Worm (Caenorhabditis elegans) whole organism, L3 larva: ENCODE data around the gene F32H5.3.

Experiments
- R02D3.7 ChIP-seq: fragments of 150-350 bp; optimal IDR thresholded peaks from 2 replicates; lab custom pipeline; 2014; ENCODE audit warnings: missing biosample characterization, missing genetic modification characterization
- ZK546.5 ChIP-seq: sonication (generic microtip); optimal IDR thresholded peaks from 2 replicates; lab custom pipeline; 2017; ENCODE audit warnings: missing biosample characterization, missing genetic modification characterization
- aly-2 ChIP-seq: fragments of 150-350 bp; optimal IDR thresholded peaks from 2 replicates; lab custom pipeline; 2014; ENCODE audit warnings: missing biosample characterization, missing genetic modification characterization
- ama-1 ChIP-seq: fragments of 150-350 bp; optimal IDR thresholded peaks from 2 replicates; lab custom pipeline; 2018
- ceh-28 ChIP-seq: fragments of 150-350 bp; optimal IDR thresholded peaks from 2 replicates; lab custom pipeline; 2014; ENCODE audit warnings: missing biosample characterization, missing genetic modification reagents, missing genetic modification characterization
- ceh-82 ChIP-seq: fragments of 150-350 bp; optimal IDR thresholded peaks from 2 replicates; lab custom pipeline; 2014; ENCODE audit warnings: missing biosample characterization, missing genetic modification characterization
- daf-12 ChIP-seq: fragments of 150-350 bp; optimal IDR thresholded peaks from 2 replicates; lab custom pipeline; 2014; ENCODE audit warnings: missing biosample characterization, missing genetic modification reagents, missing genetic modification characterization
- egl-27 ChIP-seq: sonication (generic microtip); optimal IDR thresholded peaks from 4 replicates; lab custom pipeline; 2017; ENCODE audit warnings: missing biosample characterization, missing genetic modification reagents, missing genetic modification characterization
- egl-5 ChIP-seq: fragments of 150-350 bp; optimal IDR thresholded peaks from 2 replicates; lab custom pipeline; 2017; ENCODE audit warnings: missing biosample characterization, missing genetic modification reagents, missing genetic modification characterization, inconsistent platforms
- elt-1 ChIP-seq: fragments of 150-350 bp; optimal IDR thresholded peaks from 2 replicates; lab custom pipeline; 2014; ENCODE audit warnings: missing biosample characterization, missing genetic modification characterization
- elt-2 ChIP-seq: sonication (generic microtip); optimal IDR thresholded peaks from 2 replicates; lab custom pipeline; 2016; ENCODE audit warnings: missing genetic modification reagents, mild to moderate bottlenecking, missing genetic modification characterization, missing compliant biosample characterization
- elt-3 ChIP-seq, 3 experiments: fragments of 150-350 bp in 1 of 3; sonication (generic microtip) in 2 of 3; optimal IDR thresholded peaks; 2 replicates in 2 of 3; 4 replicates in 1 of 3; lab custom pipeline; 2014 to 2017; ENCODE audit warnings: missing biosample characterization in 3 of 3, missing genetic modification characterization in 3 of 3
- eor-1 ChIP-seq, 2 experiments: fragments of 150-350 bp; optimal IDR thresholded peaks; 2 replicates each; lab custom pipeline; 2014 to 2018; ENCODE audit warnings: missing biosample characterization in 2 of 2, missing genetic modification characterization in 2 of 2
- fkh-10 ChIP-seq: sonication (generic microtip); optimal IDR thresholded peaks from 2 replicates; lab custom pipeline; 2017; ENCODE audit warnings: missing biosample characterization, missing genetic modification reagents, missing genetic modification characterization
- fkh-2 ChIP-seq: fragments of 150-350 bp; optimal IDR thresholded peaks from 2 replicates; lab custom pipeline; 2014; ENCODE audit warnings: missing biosample characterization, missing genetic modification reagents, missing genetic modification characterization
- fos-1 ChIP-seq: fragments of 150-350 bp; optimal IDR thresholded peaks from 2 replicates; lab custom pipeline; 2014; ENCODE audit warnings: missing biosample characterization, missing genetic modification characterization
- hmg-11 ChIP-seq: sonication (generic microtip); optimal IDR thresholded peaks from 2 replicates; lab custom pipeline; 2016; ENCODE audit warnings: missing genetic modification characterization, missing compliant biosample characterization
- jun-1 ChIP-seq: fragments of 150-350 bp; optimal IDR thresholded peaks from 2 replicates; lab custom pipeline; 2014; ENCODE audit warnings: missing biosample characterization, missing genetic modification reagents, missing genetic modification characterization
- lin-15B ChIP-seq: fragments of 150-350 bp; optimal IDR thresholded peaks from 2 replicates; lab custom pipeline; 2014; ENCODE audit warnings: missing biosample characterization, missing genetic modification characterization
- lin-39 ChIP-seq: fragments of 150-350 bp; optimal IDR thresholded peaks from 2 replicates; lab custom pipeline; 2018; ENCODE audit warnings: missing biosample characterization, missing genetic modification reagents, missing genetic modification characterization
- lsy-12 ChIP-seq: sonication (generic microtip); optimal IDR thresholded peaks from 2 replicates; lab custom pipeline; 2016; ENCODE audit warnings: mild to moderate bottlenecking, missing genetic modification characterization, missing compliant biosample characterization
- mml-1 ChIP-seq: fragments of 150-350 bp; sonication (generic microtip); optimal IDR thresholded peaks from 3 replicates; lab custom pipeline; 2014; ENCODE audit warnings: missing biosample characterization, missing genetic modification characterization
- nfya-1 ChIP-seq: sonication (generic microtip); optimal IDR thresholded peaks from 2 replicates; lab custom pipeline; 2017; ENCODE audit warnings: missing genetic modification characterization, mild to moderate bottlenecking, missing compliant biosample characterization, antibody characterized with exemption, moderate library complexity; ENCODE audit not compliant: insufficient read depth
- nhr-11 ChIP-seq: fragments of 150-350 bp; optimal IDR thresholded peaks from 2 replicates; lab custom pipeline; 2014; ENCODE audit warnings: missing biosample characterization, missing genetic modification characterization
- nhr-23 ChIP-seq: fragments of 150-350 bp; optimal IDR thresholded peaks from 2 replicates; lab custom pipeline; 2014; ENCODE audit warnings: missing biosample characterization, missing genetic modification reagents, missing genetic modification characterization
- nhr-25 ChIP-seq: sonication (generic microtip); optimal IDR thresholded peaks from 2 replicates; lab custom pipeline; 2017; ENCODE audit warnings: missing biosample characterization, missing genetic modification characterization
- nhr-28 ChIP-seq: fragments of 150-350 bp; optimal IDR thresholded peaks from 2 replicates; lab custom pipeline; 2014; ENCODE audit warnings: missing biosample characterization, missing genetic modification characterization
- nhr-43 ChIP-seq: sonication (generic microtip); optimal IDR thresholded peaks from 2 replicates; lab custom pipeline; 2016; ENCODE audit warnings: mild to moderate bottlenecking, missing genetic modification characterization, missing compliant biosample characterization; ENCODE audit not compliant: poor library complexity, severe bottlenecking
- nhr-76 ChIP-seq: fragments of 150-350 bp; sonication (generic microtip); optimal IDR thresholded peaks from 5 replicates; lab custom pipeline; 2014; ENCODE audit warnings: missing biosample characterization, missing genetic modification characterization
- nhr-77 ChIP-seq: fragments of 150-350 bp; optimal IDR thresholded peaks from 2 replicates; lab custom pipeline; 2014; ENCODE audit warnings: missing biosample characterization, missing genetic modification characterization
- pha-4 ChIP-seq: fragments of 150-350 bp; optimal IDR thresholded peaks from 2 replicates; lab custom pipeline; 2014; ENCODE audit warnings: missing biosample characterization, missing genetic modification reagents, missing genetic modification characterization
- pqm-1 ChIP-seq: fragments of 150-350 bp; optimal IDR thresholded peaks from 2 replicates; lab custom pipeline; 2017; ENCODE audit warnings: missing biosample characterization, missing genetic modification characterization, inconsistent platforms
- skn-1 ChIP-seq: fragments of 150-350 bp; optimal IDR thresholded peaks from 2 replicates; lab custom pipeline; 2014; ENCODE audit warnings: missing biosample characterization, missing genetic modification characterization
- snpc-4 ChIP-seq: fragments of 150-350 bp; optimal IDR thresholded peaks from 2 replicates; lab custom pipeline; 2014; ENCODE audit warnings: missing biosample characterization, missing genetic modification characterization
- tbx-2 ChIP-seq: sonication (generic microtip); optimal IDR thresholded peaks from 2 replicates; lab custom pipeline; 2016; ENCODE audit warnings: mild to moderate bottlenecking, missing genetic modification characterization, missing compliant biosample characterization
- unc-39 ChIP-seq: sonication (generic microtip); optimal IDR thresholded peaks from 4 replicates; lab custom pipeline; 2017; ENCODE audit warnings: missing biosample characterization, missing genetic modification characterization
- unc-62 ChIP-seq: fragments of 150-350 bp; sonication (generic microtip); optimal IDR thresholded peaks from 4 replicates; lab custom pipeline; 2014; ENCODE audit warnings: missing biosample characterization, missing genetic modification reagents, missing genetic modification characterization
- ztf-11 ChIP-seq: fragments of 150-350 bp; optimal IDR thresholded peaks from 2 replicates; lab custom pipeline; 2014; ENCODE audit warnings: missing biosample characterization, missing genetic modification characterization
- ztf-4 ChIP-seq: fragments of 150-350 bp; optimal IDR thresholded peaks from 2 replicates; lab custom pipeline; 2014; ENCODE audit warnings: missing biosample characterization, missing genetic modification characterization

The F32H5.3 gene

ce11 chrV:13388961-13389360 is 29.8 kb downstream of the F32H5.3 start:
- TF ChIP-seq elt-1 (tag; lab: Kevin White, UChicago) (no peak), nhr-43 (no peak), nhr-23 (no peak), elt-3 (tag; optimal IDR thresholded peaks at IDR 0.05; lab: Kevin White, UChicago) (no peak), unc-39 (tag; lab: Kevin White, UChicago) (no peak), unc-62 (GFP tag; lab: Kevin White, UChicago) (no peak)

- TF ChIP-seq ceh-28 (peak; percentile 12), hmg-11 (tag; lab: Kevin White, UChicago) (no peak), unc-62 (GFP tag; lab: Kevin White, UChicago) (no peak), aly-2 (tag; lab: Kevin White, UChicago) (no peak), nhr-25 (tag; lab: Kevin White, UChicago) (peak; percentile 67), egl-27 (no peak), nhr-11 (tag; lab: Kevin White, UChicago) (no peak), nhr-23 (peak; percentile 62), elt-3 (tag; optimal IDR thresholded peaks at IDR 0.05; lab: Kevin White, UChicago) (peak in 2 of 3 experiments; percentile 66 to 80), ceh-82 (tag; lab: Kevin White, UChicago) (no peak), pqm-1 (no peak), lin-39 (tag; lab: Kevin White, UChicago) (no peak), nfya-1 (peak; percentile 8), nhr-43 (peak; percentile 13), fkh-10 (no peak), ztf-4 (no peak)
- TF ChIP-seq, all 47 proteins: peak for 6
Observed at ce11 chrV:13389454-13389853, 30.3 kb downstream of the F32H5.3 start.

- TF ChIP-seq aly-2 (tag; lab: Kevin White, UChicago) (no peak), elt-3 (tag; optimal IDR thresholded peaks at IDR 0.05; lab: Kevin White, UChicago) (no peak), nfya-1 (peak; percentile 56), pha-4 (tag; lab: Kevin White, UChicago) (no peak), R02D3.7 (tag; lab: Kevin White, UChicago) (no peak), skn-1 (tag; lab: Kevin White, UChicago) (no peak), fos-1 (tag; lab: Kevin White, UChicago) (no peak), egl-5 (tag; lab: Kevin White, UChicago) (no peak), nhr-25 (tag; lab: Kevin White, UChicago) (peak; percentile 63), nhr-43 (peak; percentile 26), lin-39 (tag; lab: Kevin White, UChicago) (no peak), nhr-23 (no peak), pqm-1 (no peak), lsy-12 (tag; lab: Kevin White, UChicago) (no peak), nhr-11 (tag; lab: Kevin White, UChicago) (no peak), nhr-28 (no peak), snpc-4 (tag; lab: Kevin White, UChicago) (no peak)
Observed at ce11 chrV:13390936-13391335, 31.8 kb downstream of the F32H5.3 start.

- no peak for TF ChIP-seq nhr-77 (tag; lab: Kevin White, UChicago)
- TF ChIP-seq ztf-4, result no peak
- peak; percentile 26 for TF ChIP-seq fkh-10
- peak; percentile 54 for TF ChIP-seq ama-1 (lab: Kevin White, UChicago)
- no peak for TF ChIP-seq daf-12 (tag; lab: Kevin White, UChicago)
- TF ChIP-seq hmg-11 (tag; lab: Kevin White, UChicago), result no peak
- peak; percentile 1 for TF ChIP-seq jun-1 (tag; lab: Kevin White, UChicago)
- TF ChIP-seq tbx-2, result no peak
- TF ChIP-seq skn-1 (tag; lab: Kevin White, UChicago), result no peak
- no peak for TF ChIP-seq lin-15B (tag; lab: Kevin White, UChicago)
- TF ChIP-seq fkh-2 (tag; lab: Kevin White, UChicago), result no peak
- TF ChIP-seq unc-39 (tag; lab: Kevin White, UChicago), result no peak
- peak; percentile 45 for TF ChIP-seq nhr-43
- no peak for TF ChIP-seq aly-2 (tag; lab: Kevin White, UChicago)
- no peak for TF ChIP-seq elt-2 (tag; lab: Kevin White, UChicago)
- TF ChIP-seq elt-3 (tag; optimal IDR thresholded peaks at IDR 0.05; lab: Kevin White, UChicago), result no peak
- TF ChIP-seq ZK546.5 (tag; lab: Kevin White, UChicago), result no peak
- no peak for TF ChIP-seq nhr-28
- TF ChIP-seq nhr-25 (tag; lab: Kevin White, UChicago), result peak; percentile 69
- peak; percentile 51 for TF ChIP-seq nhr-23
- no peak for TF ChIP-seq eor-1 (tag; optimal IDR thresholded peaks at IDR 0.05; lab: Kevin White, UChicago)
- TF ChIP-seq lin-39 (tag; lab: Kevin White, UChicago), result peak; percentile 36
- no peak for TF ChIP-seq ztf-11 (tag; lab: Kevin White, UChicago)
- TF ChIP-seq nhr-76 (tag; lab: Kevin White, UChicago), result no peak
- no peak for TF ChIP-seq mml-1 (tag; lab: Kevin White, UChicago)
- TF ChIP-seq, all 47 proteins: peak for 7
Observed at ce11 chrV:13391378-13392258, 32.5 kb downstream of the F32H5.3 start, which contains the start of gene somi-1. somi-1 (minus strand) TSS chrV:13391395.
